Fruit fly (Drosophila melanogaster) whole organism, embryonic: ENCODE measurements around the gene Gdh.

Experiments used
- B-H1 ChIP-seq: fragments of 200-800 bp; sonication (Bioruptor generic); IDR thresholded peaks from 3 replicates; pipeline ENCODE4 v1.3.6; 2022; ENCODE audit warnings: missing biosample characterization, missing genetic modification characterization
- BtbVII ChIP-seq: fragments of 200-800 bp; sonication (Bioruptor generic); optimal IDR thresholded peaks from 3 replicates; lab custom pipeline; 2017; ENCODE audit warnings: missing biosample characterization, mild to moderate bottlenecking, missing genetic modification characterization
- CG10321 ChIP-seq: fragments of 200-800 bp; sonication (Bioruptor generic); IDR thresholded peaks from 2 replicates; pipeline ENCODE4 v1.3.6; 2022; ENCODE audit warnings: missing biosample characterization, missing genetic modification characterization
- CG10565 ChIP-seq: fragments of 200-800 bp; sonication (Bioruptor generic); optimal IDR thresholded peaks from 3 replicates; lab custom pipeline; 2016; ENCODE audit warnings: missing biosample characterization, mild to moderate bottlenecking, missing genetic modification characterization
- CG10959 ChIP-seq: fragments of 200-800 bp; sonication (Bioruptor generic); IDR thresholded peaks from 2 replicates; pipeline ENCODE4 v1.3.6; 2022; ENCODE audit warnings: missing biosample characterization, missing genetic modification characterization
- CG12071 ChIP-seq: fragments of 200-800 bp; sonication (Bioruptor generic); optimal IDR thresholded peaks from 3 replicates; lab custom pipeline; 2018; ENCODE audit warnings: missing biosample characterization, mild to moderate bottlenecking, missing genetic modification characterization
- CG15601 ChIP-seq: fragments of 200-800 bp; sonication (Bioruptor generic); optimal IDR thresholded peaks from 3 replicates; lab custom pipeline; 2019; ENCODE audit warnings: missing biosample characterization, mild to moderate bottlenecking, missing genetic modification characterization, moderate library complexity
- CG15696 ChIP-seq: fragments of 200-800 bp; sonication (Bioruptor generic); optimal IDR thresholded peaks from 2 replicates; lab custom pipeline; 2019; ENCODE audit warnings: missing biosample characterization, mild to moderate bottlenecking, missing genetic modification characterization, moderate library complexity
- CG31365 ChIP-seq: fragments of 200-800 bp; sonication (Bioruptor generic); optimal IDR thresholded peaks from 2 replicates; lab custom pipeline; 2018; ENCODE audit warnings: missing biosample characterization, mild to moderate bottlenecking, missing genetic modification characterization
- CG31441 ChIP-seq: fragments of 200-800 bp; sonication (Bioruptor generic); IDR thresholded peaks from 2 replicates; pipeline ENCODE4 v1.3.6; 2022; ENCODE audit warnings: missing biosample characterization, missing genetic modification characterization
- CG3847 ChIP-seq: fragments of 200-800 bp; sonication (Bioruptor generic); IDR thresholded peaks from 2 replicates; pipeline ENCODE4 v1.3.6; 2022; ENCODE audit warnings: missing biosample characterization, missing genetic modification characterization
- CG6175 ChIP-seq: fragments of 200-800 bp; sonication (Bioruptor generic); IDR thresholded peaks from 3 replicates; pipeline ENCODE4 v1.3.6; 2022; ENCODE audit warnings: missing biosample characterization, missing genetic modification characterization
- CG6683 ChIP-seq: fragments of 200-800 bp; sonication (Bioruptor generic); optimal IDR thresholded peaks from 2 replicates; lab custom pipeline; 2017; ENCODE audit warnings: missing biosample characterization, mild to moderate bottlenecking, missing genetic modification characterization, missing genetic modification reagents
- CG7963 ChIP-seq: fragments of 200-800 bp; sonication (Bioruptor generic); IDR thresholded peaks from 3 replicates; pipeline ENCODE4 v1.3.6; 2022; ENCODE audit warnings: missing biosample characterization, missing genetic modification characterization; ENCODE audit not compliant: partially characterized antibody
- CG8089 ChIP-seq: fragments of 200-800 bp; sonication (Bioruptor generic); optimal IDR thresholded peaks from 3 replicates; lab custom pipeline; 2016; ENCODE audit warnings: missing biosample characterization, missing genetic modification characterization
- CG9437 ChIP-seq: fragments of 200-800 bp; sonication (Bioruptor generic); optimal IDR thresholded peaks from 2 replicates; lab custom pipeline; 2018; ENCODE audit warnings: missing biosample characterization, mild to moderate bottlenecking, missing genetic modification characterization
- Dp ChIP-seq: fragments of 200-800 bp; sonication (Bioruptor generic); optimal IDR thresholded peaks from 2 replicates; lab custom pipeline; 2018; ENCODE audit warnings: missing biosample characterization, mild to moderate bottlenecking, missing genetic modification characterization, moderate library complexity
- E2f2 ChIP-seq: fragments of 200-800 bp; sonication (Bioruptor generic); IDR thresholded peaks from 2 replicates; pipeline ENCODE4 v1.3.6; 2022; ENCODE audit warnings: missing biosample characterization, missing genetic modification characterization
- Fer1 ChIP-seq: fragments of 200-800 bp; sonication (Bioruptor generic); optimal IDR thresholded peaks from 2 replicates; lab custom pipeline; 2017; ENCODE audit warnings: missing biosample characterization, mild to moderate bottlenecking, missing genetic modification characterization
- Fer3 ChIP-seq: fragments of 200-800 bp; sonication (Bioruptor generic); optimal IDR thresholded peaks from 2 replicates; lab custom pipeline; 2018; ENCODE audit warnings: missing biosample characterization, mild to moderate bottlenecking, missing genetic modification characterization, moderate library complexity
- GATAe ChIP-seq: fragments of 200-800 bp; sonication (Bioruptor generic); conservative IDR thresholded peaks from 2 replicates; pipeline ENCODE4 v1.3.6; 2022; ENCODE audit warnings: missing biosample characterization, missing genetic modification characterization
- Gsc ChIP-seq: fragments of 200-800 bp; sonication (Bioruptor generic); IDR thresholded peaks from 2 replicates; pipeline ENCODE4 v1.3.6; 2022; ENCODE audit warnings: missing biosample characterization, missing genetic modification characterization
- HHEX ChIP-seq: fragments of 200-800 bp; sonication (Bioruptor generic); optimal IDR thresholded peaks from 3 replicates; lab custom pipeline; 2017; ENCODE audit warnings: missing biosample characterization, mild to moderate bottlenecking, missing genetic modification characterization, missing genetic modification reagents
- HLH3B ChIP-seq: fragments of 200-800 bp; sonication (Bioruptor generic); IDR thresholded peaks from 2 replicates; pipeline ENCODE4 v1.3.6; 2022; ENCODE audit warnings: missing biosample characterization, missing genetic modification characterization
- Hr51 ChIP-seq, 2 experiments: fragments of 200-800 bp; sonication (Bioruptor generic); optimal IDR thresholded peaks; 2 replicates in 1 of 2; 3 replicates in 1 of 2; lab custom pipeline; 2016 to 2018; ENCODE audit warnings: missing biosample characterization in 2 of 2, missing genetic modification characterization in 2 of 2, mild to moderate bottlenecking in 1 of 2, moderate library complexity in 1 of 2
- MTF-1 ChIP-seq: fragments of 200-800 bp; sonication (Bioruptor generic); optimal IDR thresholded peaks from 2 replicates; lab custom pipeline; 2018; ENCODE audit warnings: missing biosample characterization, mild to moderate bottlenecking, missing genetic modification characterization, borderline replicate concordance
- NC2β ChIP-seq: fragments of 200-800 bp; sonication (Bioruptor generic); optimal IDR thresholded peaks from 2 replicates; lab custom pipeline; 2016; ENCODE audit warnings: missing biosample characterization, missing genetic modification characterization
- NfI ChIP-seq: fragments of 200-800 bp; sonication (Bioruptor generic); optimal IDR thresholded peaks from 3 replicates; lab custom pipeline; 2018; ENCODE audit warnings: missing biosample characterization, mild to moderate bottlenecking, missing genetic modification characterization, moderate library complexity
- Oaz ChIP-seq: fragments of 200-800 bp; sonication (Bioruptor generic); IDR thresholded peaks from 2 replicates; pipeline ENCODE4 v1.3.6; 2022; ENCODE audit warnings: missing biosample characterization, missing genetic modification characterization
- Rx ChIP-seq: fragments of 200-800 bp; sonication (Bioruptor generic); IDR thresholded peaks from 2 replicates; pipeline ENCODE4 v1.3.6; 2022; ENCODE audit warnings: missing biosample characterization, missing genetic modification characterization
- Sry-δ ChIP-seq: fragments of 200-800 bp; sonication (Bioruptor generic); optimal IDR thresholded peaks from 2 replicates; lab custom pipeline; 2016; ENCODE audit warnings: missing biosample characterization, missing genetic modification characterization
- Xbp1 ChIP-seq: fragments of 200-800 bp; sonication (Bioruptor generic); optimal IDR thresholded peaks from 3 replicates; lab custom pipeline; 2016; ENCODE audit warnings: missing biosample characterization, mild to moderate bottlenecking, missing genetic modification characterization
- Xrp1 ChIP-seq: fragments of 200-800 bp; sonication (Bioruptor generic); IDR thresholded peaks from 2 replicates; pipeline ENCODE4 v1.3.6; 2022; ENCODE audit warnings: missing biosample characterization, missing genetic modification characterization
- ap ChIP-seq: fragments of 200-800 bp; sonication (Bioruptor generic); IDR thresholded peaks from 2 replicates; pipeline ENCODE4 v1.3.6; 2022; ENCODE audit warnings: missing biosample characterization, missing genetic modification characterization
- ase ChIP-seq: fragments of 200-800 bp; sonication (Bioruptor generic); IDR thresholded peaks from 3 replicates; pipeline ENCODE4 v1.3.6; 2022; ENCODE audit warnings: missing biosample characterization, missing genetic modification characterization
- dmrt99B ChIP-seq: fragments of 200-800 bp; sonication (Bioruptor generic); optimal IDR thresholded peaks from 2 replicates; lab custom pipeline; 2018; ENCODE audit warnings: missing biosample characterization, mild to moderate bottlenecking, missing genetic modification characterization, moderate library complexity
- esg ChIP-seq: fragments of 200-800 bp; sonication (Bioruptor generic); conservative IDR thresholded peaks from 2 replicates; pipeline ENCODE4 v1.3.6; 2022; ENCODE audit warnings: missing biosample characterization, missing genetic modification characterization
- gfzf ChIP-seq: fragments of 200-800 bp; sonication (Bioruptor generic); optimal IDR thresholded peaks from 2 replicates; lab custom pipeline; 2016; ENCODE audit warnings: missing biosample characterization, mild to moderate bottlenecking, missing genetic modification characterization, moderate library complexity
- gsb ChIP-seq: fragments of 200-800 bp; sonication (Bioruptor generic); IDR thresholded peaks from 2 replicates; pipeline ENCODE4 v1.3.6; 2022; ENCODE audit warnings: missing biosample characterization, missing genetic modification characterization
- hth ChIP-seq: fragments of >200 bp; optimal IDR thresholded peaks from 2 replicates; lab custom pipeline; 2017; ENCODE audit warnings: inconsistent platforms
- insv ChIP-seq, 2 experiments: fragments of 200-800 bp; sonication (Bioruptor generic); optimal IDR thresholded peaks; 3 replicates each; lab custom pipeline; 2016 to 2018; ENCODE audit warnings: missing biosample characterization in 2 of 2, missing genetic modification characterization in 2 of 2
- kay ChIP-seq: fragments of 200-800 bp; sonication (Bioruptor generic); optimal IDR thresholded peaks from 2 replicates; lab custom pipeline; 2016; ENCODE audit warnings: missing biosample characterization, missing genetic modification characterization
- nmo ChIP-seq: fragments of 200-800 bp; sonication (Bioruptor generic); optimal IDR thresholded peaks from 2 replicates; lab custom pipeline; 2018; ENCODE audit warnings: missing biosample characterization, mild to moderate bottlenecking, missing genetic modification characterization, moderate library complexity
- oc ChIP-seq: fragments of 200-800 bp; sonication (Bioruptor generic); optimal IDR thresholded peaks from 2 replicates; lab custom pipeline; 2018; ENCODE audit warnings: missing biosample characterization, mild to moderate bottlenecking, missing genetic modification characterization, moderate library complexity
- sd ChIP-seq: fragments of 200-800 bp; sonication (Bioruptor generic); optimal IDR thresholded peaks from 3 replicates; lab custom pipeline; 2018; ENCODE audit warnings: missing biosample characterization, mild to moderate bottlenecking, missing genetic modification characterization, moderate library complexity
- slbo ChIP-seq: fragments of 200-800 bp; sonication (Bioruptor generic); IDR thresholded peaks from 2 replicates; pipeline ENCODE4 v1.3.6; 2022; ENCODE audit warnings: missing biosample characterization, missing genetic modification characterization
- tap ChIP-seq: fragments of 200-800 bp; optimal IDR thresholded peaks from 3 replicates; lab custom pipeline; 2019; ENCODE audit warnings: missing biosample characterization, mild to moderate bottlenecking, missing genetic modification characterization, moderate library complexity
- twi ChIP-seq: fragments of 200-800 bp; optimal IDR thresholded peaks from 2 replicates; lab custom pipeline; 2019; ENCODE audit warnings: missing biosample characterization, mild to moderate bottlenecking, missing genetic modification characterization, moderate library complexity
- tx ChIP-seq: fragments of 200-800 bp; sonication (Bioruptor generic); optimal IDR thresholded peaks from 2 replicates; lab custom pipeline; 2016; ENCODE audit warnings: missing biosample characterization, missing genetic modification characterization
- vnd ChIP-seq: fragments of 200-800 bp; sonication (Bioruptor generic); IDR thresholded peaks from 3 replicates; pipeline ENCODE4 v1.3.6; 2022; ENCODE audit warnings: missing biosample characterization, missing genetic modification characterization; ENCODE audit not compliant: partially characterized antibody
- wdn ChIP-seq: fragments of 200-800 bp; sonication (Bioruptor generic); IDR thresholded peaks from 2 replicates; pipeline ENCODE4 v1.3.6; 2022; ENCODE audit warnings: missing biosample characterization, missing genetic modification characterization

Gdh gene

DNA sequence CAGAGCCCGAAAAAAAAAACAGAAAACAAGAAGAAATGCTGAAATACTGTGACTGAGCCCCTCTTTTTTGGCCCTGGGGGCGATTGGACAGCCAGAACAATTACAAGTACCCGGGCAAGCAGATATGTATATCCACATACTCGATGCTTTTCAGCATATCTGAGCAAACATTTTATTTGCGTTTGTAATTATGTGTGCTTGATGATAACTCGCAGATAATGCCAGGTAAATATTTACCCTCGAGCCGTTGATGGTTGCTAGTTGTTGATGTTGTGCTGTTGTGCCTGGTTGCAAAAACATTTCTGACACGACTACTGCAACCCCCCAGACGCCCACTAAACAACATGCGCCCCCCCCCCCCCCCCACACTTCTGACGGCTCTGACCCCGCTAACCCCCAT is 23.5 kb downstream of the Gdh start (continued):
- TF ChIP-seq dmrt99B: peak; percentile 52
- TF ChIP-seq CG3847: no peak
- TF ChIP-seq Rx (GFP tag; lab: Robert Waterston, UW): 0 out of 2 replicates have a peak, but pooled peaks have one; percentile 9
- no peak for TF ChIP-seq CG10321 (GFP tag; lab: Robert Waterston, UW)
- TF ChIP-seq E2f2 (GFP tag; lab: Robert Waterston, UW): peak; percentile 30; the same call in 1 of the 2 replicates
- TF ChIP-seq CG6175 (GFP tag; lab: Robert Waterston, UW): no peak
- TF ChIP-seq Hr51 (GFP tag; optimal IDR thresholded peaks at IDR 0.05; lab: Kevin White, UChicago): peak in 1 of 2 experiments; percentile 25
- 0 out of 2 replicates have a peak, but pooled peaks have one; percentile 28 for TF ChIP-seq gsb (GFP tag; lab: Robert Waterston, UW)
- TF ChIP-seq Dp (GFP tag; lab: Kevin White, UChicago): no peak
- peak; percentile 23 for TF ChIP-seq sd
- TF ChIP-seq esg (GFP tag; lab: Robert Waterston, UW): no peak
- peak; percentile 69 for TF ChIP-seq CG31365 (tag; lab: Kevin White, UChicago)
- no peak for TF ChIP-seq Gsc (GFP tag; lab: Robert Waterston, UW)
- TF ChIP-seq Fer1 (GFP tag; lab: Kevin White, UChicago): peak; percentile 85
- peak; percentile 78 for TF ChIP-seq HHEX (GFP tag; lab: Kevin White, UChicago)
- TF ChIP-seq nmo (GFP tag; lab: Kevin White, UChicago): no peak
- no peak for TF ChIP-seq Xbp1 (GFP tag; lab: Kevin White, UChicago)
- no peak for TF ChIP-seq CG7963
- no peak for TF ChIP-seq gfzf
- peak; percentile 41 for TF ChIP-seq Xrp1 (GFP tag; lab: Robert Waterston, UW)
- TF ChIP-seq hth (lab: Kevin White, UChicago): no peak
- TF ChIP-seq MTF-1 (GFP tag; lab: Kevin White, UChicago): peak; percentile 70
- peak; percentile 65 for TF ChIP-seq tap (tag; lab: Kevin White, UChicago)
- no peak for TF ChIP-seq GATAe (GFP tag; lab: Robert Waterston, UW)
- no peak for TF ChIP-seq twi (tag; lab: Kevin White, UChicago)
- no peak for TF ChIP-seq CG9437 (GFP tag; lab: Kevin White, UChicago)
- no peak for TF ChIP-seq ap (GFP tag; lab: Robert Waterston, UW)
- TF ChIP-seq CG31441 (GFP tag; lab: Robert Waterston, UW): peak; percentile 48; the same call in 1 of the 2 replicates
- peak; percentile 32 for TF ChIP-seq CG15601
- peak; percentile 24; the same call in 1 of the 2 replicates for TF ChIP-seq HLH3B (GFP tag; lab: Robert Waterston, UW)
- no peak for TF ChIP-seq slbo
- peak; percentile 29 for TF ChIP-seq CG15696
- no peak for TF ChIP-seq tx (GFP tag; lab: Kevin White, UChicago)
- no peak; the same call in 2 of the 3 replicates for TF ChIP-seq B-H1 (GFP tag; lab: Robert Waterston, UW)
- 0 out of 3 replicates have a peak, but pooled peaks have one; percentile 13 for TF ChIP-seq ase (GFP tag; lab: Robert Waterston, UW)
- TF ChIP-seq CG8089: no peak
- TF ChIP-seq oc (tag; lab: Kevin White, UChicago): no peak
- TF ChIP-seq Fer3 (tag; lab: Kevin White, UChicago): peak; percentile 51
- TF ChIP-seq CG6683 (GFP tag; lab: Kevin White, UChicago): peak; percentile 51
- TF ChIP-seq kay (GFP tag; lab: Kevin White, UChicago): no peak
- TF ChIP-seq NfI (GFP tag; lab: Kevin White, UChicago): peak; percentile 41
- TF ChIP-seq CG10959: no peak
- TF ChIP-seq Sry-δ (GFP tag; lab: Kevin White, UChicago): no peak
- TF ChIP-seq Oaz: peak; percentile 26; the same call in 1 of the 2 replicates
- TF ChIP-seq NC2β: no peak
- peak; percentile 83 for TF ChIP-seq BtbVII (GFP tag; lab: Kevin White, UChicago)
- TF ChIP-seq CG10565 (GFP tag; lab: Kevin White, UChicago): no peak
- TF ChIP-seq CG12071 (GFP tag; lab: Kevin White, UChicago): peak; percentile 85
- 0 out of 2 replicates have a peak, but pooled peaks have one; percentile 26 for TF ChIP-seq wdn (GFP tag; lab: Robert Waterston, UW)
- TF ChIP-seq vnd (GFP tag; lab: Robert Waterston, UW): no peak
- TF ChIP-seq insv (GFP tag; optimal IDR thresholded peaks at IDR 0.05; lab: Kevin White, UChicago): no peak
